Fruit fly (Drosophila melanogaster): ENCODE measurements around the gene sgg.

Gene sgg

dm6 chrX:2652124-2652923 is 18.6 kb downstream of the sgg start (continued):
- no peak for TF ChIP-seq CG2889 (GFP tag; IDR thresholded peaks at IDR 0.05)
- no peak for TF ChIP-seq CG14050 (GFP tag; IDR thresholded peaks at IDR 0.05)
- no peak for TF ChIP-seq Dfd (GFP tag; optimal IDR thresholded peaks at IDR 0.05)
- TF ChIP-seq Adf1 (GFP tag; IDR thresholded peaks at IDR 0.05): peak; percentile 63
- no peak for TF ChIP-seq CG12236 (GFP tag; optimal IDR thresholded peaks at IDR 0.05)
- TF ChIP-seq lilli (GFP tag; optimal IDR thresholded peaks at IDR 0.05): no peak
- TF ChIP-seq ham (GFP tag; IDR thresholded peaks at IDR 0.05): no peak
- no peak for TF ChIP-seq Tbp (GFP tag; optimal IDR thresholded peaks at IDR 0.05)
- TF ChIP-seq so (GFP tag; IDR thresholded peaks at IDR 0.05): no peak
- TF ChIP-seq CTCF (GFP tag; optimal IDR thresholded peaks at IDR 0.05): no peak
- TF ChIP-seq pfk (GFP tag; optimal IDR thresholded peaks at IDR 0.05): peak; percentile 84
- no peak for TF ChIP-seq onecut (GFP tag; IDR thresholded peaks at IDR 0.05)
- TF ChIP-seq tll (GFP tag; optimal IDR thresholded peaks at IDR 0.05): no peak
- TF ChIP-seq cwo (GFP tag; optimal IDR thresholded peaks at IDR 0.05): no peak
- no peak for TF ChIP-seq Nf-YC (tag; optimal IDR thresholded peaks at IDR 0.05)
- TF ChIP-seq Opbp (GFP tag; IDR thresholded peaks at IDR 0.05; ENCODE audit: partially characterized antibody): no peak
- TF ChIP-seq CG9437 (GFP tag; optimal IDR thresholded peaks at IDR 0.05): no peak
- TF ChIP-seq CG13775 (GFP tag; optimal IDR thresholded peaks at IDR 0.05): no peak
- no peak for TF ChIP-seq Hand (GFP tag; optimal IDR thresholded peaks at IDR 0.05)
- peak; percentile 71 for TF ChIP-seq Drgx (GFP tag; IDR thresholded peaks at IDR 0.05)
- TF ChIP-seq sqz (GFP tag; optimal IDR thresholded peaks at IDR 0.05): peak; percentile 75
- TF ChIP-seq CG7745 (tag; optimal IDR thresholded peaks at IDR 0.05): no peak
- peak; percentile 11 for TF ChIP-seq pros (GFP tag; optimal IDR thresholded peaks at IDR 0.05)
- peak; percentile 84; the same call in 2 of the 3 replicates for TF ChIP-seq CG6175 (GFP tag; IDR thresholded peaks at IDR 0.05)
- no peak for TF ChIP-seq wek (GFP tag; optimal IDR thresholded peaks at IDR 0.05)
- TF ChIP-seq sima (GFP tag; optimal IDR thresholded peaks at IDR 0.05): no peak
- no peak for TF ChIP-seq CG17802 (tag; optimal IDR thresholded peaks at IDR 0.05)
- TF ChIP-seq MESR4 (GFP tag; optimal IDR thresholded peaks at IDR 0.05): no peak
- TF ChIP-seq gro (GFP tag; optimal IDR thresholded peaks at IDR 0.05): peak; percentile 36
- peak; percentile 44; the same call in 1 of the 2 replicates for TF ChIP-seq slbo (GFP tag; IDR thresholded peaks at IDR 0.05)
- no peak for TF ChIP-seq chn (GFP tag; optimal IDR thresholded peaks at IDR 0.05)
- no peak for TF ChIP-seq CG10565 (GFP tag; optimal IDR thresholded peaks at IDR 0.05)
- TF ChIP-seq unc-4 (GFP tag; IDR thresholded peaks at IDR 0.05; ENCODE audit: partially characterized antibody): no peak
- no peak for TF ChIP-seq CG14860 (GFP tag; IDR thresholded peaks at IDR 0.05; ENCODE audit: partially characterized antibody)
- TF ChIP-seq Mes4 (GFP tag; optimal IDR thresholded peaks at IDR 0.05): no peak
- TF ChIP-seq repo (GFP tag; optimal IDR thresholded peaks at IDR 0.05): no peak
- no peak for TF ChIP-seq CG8281 (tag; optimal IDR thresholded peaks at IDR 0.05)
- no peak for TF ChIP-seq CG12659 (GFP tag; optimal IDR thresholded peaks at IDR 0.05)

dm6 chrX:2653533-2654296 is 20.0 kb downstream of the sgg start:
- TF ChIP-seq CG18011 (GFP tag; optimal IDR thresholded peaks at IDR 0.05): no peak
- peak; percentile 15 for TF ChIP-seq CG13424 (tag; optimal IDR thresholded peaks at IDR 0.05)
- peak; percentile 40 for TF ChIP-seq salm (tag; optimal IDR thresholded peaks at IDR 0.05)
- peak; percentile 15 for TF ChIP-seq run (tag; optimal IDR thresholded peaks at IDR 0.05)
- peak in 1 of 2 experiments; percentile 27 for TF ChIP-seq Eip74EF (GFP tag; optimal IDR thresholded peaks at IDR 0.05)
- no peak for TF ChIP-seq p53 (GFP tag; optimal IDR thresholded peaks at IDR 0.05)
- peak; percentile 90 for TF ChIP-seq cwo (GFP tag; optimal IDR thresholded peaks at IDR 0.05)
- TF ChIP-seq CG5180 (GFP tag; optimal IDR thresholded peaks at IDR 0.05): peak; percentile 29
- TF ChIP-seq Asciz (GFP tag; optimal IDR thresholded peaks at IDR 0.05): peak; percentile 59
- peak; percentile 26 for TF ChIP-seq CG11504 (tag; optimal IDR thresholded peaks at IDR 0.05)
- TF ChIP-seq CG12071 (GFP tag; optimal IDR thresholded peaks at IDR 0.05): peak; percentile 38
- TF ChIP-seq vvl (GFP tag; IDR thresholded peaks at IDR 0.05): peak; percentile 40; the same call in 1 of the 2 replicates

Data from whole organism, embryonic.